Worm (Caenorhabditis elegans) whole organism, early embryonic: ENCODE results near the gene R05F9.11.

Experiments used
- B0310.2 ChIP-seq: sonication (generic microtip); optimal IDR thresholded peaks from 2 replicates; lab custom pipeline; 2016; ENCODE audit warnings: mild to moderate bottlenecking, missing genetic modification characterization, missing compliant biosample characterization
- F13C5.2 ChIP-seq: sonication (generic microtip); optimal IDR thresholded peaks from 2 replicates; lab custom pipeline; 2017; ENCODE audit warnings: mild to moderate bottlenecking, missing genetic modification characterization, inconsistent platforms, missing compliant biosample characterization
- aly-1 ChIP-seq: sonication (generic microtip); optimal IDR thresholded peaks from 2 replicates; lab custom pipeline; 2016; ENCODE audit warnings: missing genetic modification characterization, missing compliant biosample characterization
- ama-1 ChIP-seq: fragments of 150-350 bp; optimal IDR thresholded peaks from 2 replicates; lab custom pipeline; 2014
- ceh-13 ChIP-seq: fragments of 200-800 bp; sonication (Bioruptor generic); optimal IDR thresholded peaks from 2 replicates; lab custom pipeline; 2018; ENCODE audit warnings: mild to moderate bottlenecking, missing genetic modification characterization, missing compliant biosample characterization
- ceh-36 ChIP-seq: sonication (generic microtip); optimal IDR thresholded peaks from 2 replicates; lab custom pipeline; 2016; ENCODE audit warnings: missing genetic modification characterization, inconsistent platforms, missing compliant biosample characterization
- ets-7 ChIP-seq: sonication (generic microtip); optimal IDR thresholded peaks from 2 replicates; lab custom pipeline; 2016; ENCODE audit warnings: missing genotype, missing genetic modification characterization, missing compliant biosample characterization
- flt-1 ChIP-seq: fragments of 200-800 bp; sonication (Bioruptor generic); IDR thresholded peaks from 2 replicates; pipeline ENCODE4 v1.3.6; 2022; ENCODE audit warnings: missing genetic modification characterization, missing compliant biosample characterization
- hmbx-1 ChIP-seq: sonication (generic microtip); optimal IDR thresholded peaks from 2 replicates; lab custom pipeline; 2016; ENCODE audit warnings: mild to moderate bottlenecking, missing genetic modification characterization, missing compliant biosample characterization
- hmg-4 ChIP-seq: fragments of 200-800 bp; sonication (Bioruptor generic); optimal IDR thresholded peaks from 2 replicates; lab custom pipeline; 2018; ENCODE audit warnings: mild to moderate bottlenecking, missing genetic modification characterization, missing compliant biosample characterization
- hnd-1 ChIP-seq: sonication (generic microtip); optimal IDR thresholded peaks from 2 replicates; lab custom pipeline; 2016; ENCODE audit warnings: missing genetic modification characterization, missing compliant biosample characterization
- pes-1 ChIP-seq: fragments of 200-800 bp; sonication (Bioruptor generic); IDR thresholded peaks from 2 replicates; pipeline ENCODE4 v1.3.6; 2022; ENCODE audit warnings: missing genetic modification reagents, missing genetic modification characterization, missing compliant biosample characterization
- scrt-1 ChIP-seq: fragments of 200-800 bp; sonication (Bioruptor generic); IDR thresholded peaks from 2 replicates; pipeline ENCODE4 v1.3.6; 2022; ENCODE audit warnings: missing genetic modification characterization, missing compliant biosample characterization
- sea-1 ChIP-seq: fragments of 200-800 bp; sonication (Bioruptor generic); conservative IDR thresholded peaks from 2 replicates; pipeline ENCODE4 v1.3.6; 2022; ENCODE audit warnings: missing genetic modification characterization, missing compliant biosample characterization
- tbx-11 ChIP-seq: fragments of 200-800 bp; sonication (Bioruptor generic); IDR thresholded peaks from 2 replicates; pipeline ENCODE4 v1.3.6; 2022; ENCODE audit warnings: missing genetic modification characterization, missing compliant biosample characterization
- tbx-37 ChIP-seq: fragments of 200-800 bp; sonication (Bioruptor generic); conservative IDR thresholded peaks from 2 replicates; pipeline ENCODE4 v1.3.6; 2022; ENCODE audit warnings: missing genetic modification reagents, missing genetic modification characterization, missing compliant biosample characterization
- tra-4 ChIP-seq: sonication (generic microtip); optimal IDR thresholded peaks from 2 replicates; lab custom pipeline; 2017; ENCODE audit warnings: missing genetic modification characterization, missing compliant biosample characterization

Gene R05F9.11

DNA sequence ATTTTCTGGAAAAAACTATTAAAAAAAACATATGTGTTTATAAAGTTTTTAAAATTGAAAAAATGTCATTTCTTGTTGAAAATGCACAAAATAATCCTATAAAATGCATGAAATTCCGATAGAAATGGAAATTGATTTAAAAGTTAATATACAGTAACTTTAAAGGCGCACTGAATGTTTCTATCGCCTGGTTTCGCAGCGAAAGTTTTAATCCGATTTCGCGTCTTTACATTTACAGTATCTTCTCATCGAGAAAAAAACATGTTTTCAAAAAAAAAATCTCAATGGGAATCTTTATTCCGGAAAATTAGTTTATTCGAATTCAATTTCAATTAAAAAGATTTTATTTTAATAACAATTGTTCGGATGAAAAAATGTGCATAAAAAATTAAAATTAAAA is at the start of gene R05F9.11:
R05F9.11 (minus strand) TSS at position 5 of the 400 bp plus-strand sequence.
- TF ChIP-seq hmbx-1 (tag; lab: Kevin White, UChicago) (no peak), pes-1 (GFP tag; lab: Robert Waterston, UW) (no peak), scrt-1 (no peak), ceh-36 (tag; lab: Kevin White, UChicago) (no peak), hmg-4 (no peak)

DNA sequence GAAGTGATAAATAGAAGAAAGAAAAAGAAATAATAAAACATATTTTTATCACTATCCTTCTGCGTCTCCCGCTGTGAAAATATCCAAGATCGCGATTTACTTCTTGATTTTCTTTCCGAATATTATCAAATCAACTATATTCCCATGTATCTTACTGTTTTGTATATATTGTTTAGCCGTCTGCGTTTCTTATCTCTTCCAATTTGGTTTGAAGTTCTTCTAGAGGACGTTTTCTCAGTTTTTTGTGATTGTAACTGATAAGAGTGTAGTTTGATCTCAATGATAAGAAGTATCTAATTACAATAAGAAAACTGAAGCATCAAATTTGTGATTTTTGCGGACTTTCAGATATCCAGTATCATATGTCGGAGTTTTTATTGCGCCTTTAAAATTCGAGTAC is 46.7 kb upstream of the R05F9.11 start:
- TF ChIP-seq scrt-1 = no peak
- no peak for TF ChIP-seq flt-1
- TF ChIP-seq tbx-11 (GFP tag; lab: Robert Waterston, UW) = no peak
- TF ChIP-seq ceh-13 (GFP tag; lab: Kevin White, UChicago) = no peak
- TF ChIP-seq tra-4 (tag; lab: Kevin White, UChicago) = no peak
- no peak for TF ChIP-seq pes-1 (GFP tag; lab: Robert Waterston, UW)
- TF ChIP-seq hmbx-1 (tag; lab: Kevin White, UChicago) = no peak

DNA sequence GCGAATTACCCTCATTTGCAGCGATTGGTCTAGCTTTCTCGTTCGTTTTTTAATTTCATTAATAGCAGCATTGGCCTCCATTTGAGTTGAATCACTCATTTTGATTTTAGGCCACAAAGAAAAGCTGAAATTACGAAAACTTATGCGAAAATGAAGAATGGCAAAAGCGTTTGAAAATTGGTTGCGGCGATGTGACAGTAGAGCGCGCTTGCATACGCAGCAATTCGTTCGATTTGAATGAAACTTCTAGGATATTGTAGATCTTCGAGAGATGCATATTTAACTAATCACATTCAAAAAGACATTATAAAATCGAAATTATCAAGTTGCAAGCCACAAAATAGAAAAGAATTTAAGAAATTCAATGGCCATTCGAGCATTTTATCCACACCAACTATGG is 45.7 kb upstream of the R05F9.11 start, which contains the start of gene ulp-2:
ulp-2 (minus strand) TSS at position 158 of the 400 bp plus-strand sequence.
- TF ChIP-seq tbx-37 (GFP tag; lab: Robert Waterston, UW) = no peak
- TF ChIP-seq tra-4 (tag; lab: Kevin White, UChicago) = no peak
- TF ChIP-seq hmbx-1 (tag; lab: Kevin White, UChicago) = no peak
- no peak for TF ChIP-seq tbx-11 (GFP tag; lab: Robert Waterston, UW)
- no peak for TF ChIP-seq ceh-13 (GFP tag; lab: Kevin White, UChicago)
- no peak for TF ChIP-seq sea-1
- no peak for TF ChIP-seq hmg-4
- no peak for TF ChIP-seq scrt-1
- no peak for TF ChIP-seq hnd-1 (tag; lab: Kevin White, UChicago)
- no peak for TF ChIP-seq pes-1 (GFP tag; lab: Robert Waterston, UW)
- no peak for TF ChIP-seq B0310.2 (tag; lab: Kevin White, UChicago)
- TF ChIP-seq flt-1 = no peak
- TF ChIP-seq ets-7 (tag; lab: Kevin White, UChicago) = no peak
- TF ChIP-seq aly-1 (tag; lab: Kevin White, UChicago) = no peak
- TF ChIP-seq ama-1 (lab: Kevin White, UChicago) = no peak
- TF ChIP-seq F13C5.2 (tag; lab: Kevin White, UChicago) = no peak
- TF ChIP-seq ceh-36 (tag; lab: Kevin White, UChicago) = no peak

DNA sequence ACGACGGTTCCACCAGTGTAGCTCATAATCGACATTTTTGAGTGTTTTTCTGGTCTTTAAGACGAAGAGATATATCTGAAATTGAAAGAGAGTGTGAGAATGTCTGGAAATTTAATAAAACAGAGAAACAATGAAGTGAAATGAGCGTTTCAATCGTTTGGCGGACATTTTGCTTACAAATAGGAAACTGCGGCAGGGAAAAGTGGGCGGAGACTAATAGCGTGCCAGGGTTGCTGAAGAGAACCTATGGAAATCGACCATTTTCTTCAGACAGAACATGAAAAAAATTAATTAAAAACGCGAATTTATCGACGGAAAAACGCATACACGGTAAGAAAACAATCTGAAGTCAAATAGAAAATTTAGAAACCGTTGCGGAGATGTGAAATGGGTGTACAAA is 41.3 kb upstream of the R05F9.11 start, which contains the start of gene pbs-3:
pbs-3 (minus strand) TSS at position 75 of the 400 bp plus-strand sequence.
- TF ChIP-seq F13C5.2 (tag; lab: Kevin White, UChicago) (peak; percentile 16), sea-1 (0 out of 2 replicates have a peak, but pooled peaks have one; percentile 23), ets-7 (tag; lab: Kevin White, UChicago) (peak; percentile 3), scrt-1 (no peak), hmg-4 (no peak), hnd-1 (tag; lab: Kevin White, UChicago) (no peak), tbx-37 (GFP tag; lab: Robert Waterston, UW) (peak; percentile 54; the same call in 1 of the 2 replicates), tbx-11 (GFP tag; lab: Robert Waterston, UW) (no peak), ama-1 (lab: Kevin White, UChicago) (no peak), pes-1 (GFP tag; lab: Robert Waterston, UW) (no peak; the same call in 1 of the 2 replicates), flt-1 (no peak), B0310.2 (tag; lab: Kevin White, UChicago) (no peak), ceh-13 (GFP tag; lab: Kevin White, UChicago) (no peak), tra-4 (tag; lab: Kevin White, UChicago) (no peak), hmbx-1 (tag; lab: Kevin White, UChicago) (no peak), aly-1 (tag; lab: Kevin White, UChicago) (no peak), ceh-36 (tag; lab: Kevin White, UChicago) (no peak)

DNA sequence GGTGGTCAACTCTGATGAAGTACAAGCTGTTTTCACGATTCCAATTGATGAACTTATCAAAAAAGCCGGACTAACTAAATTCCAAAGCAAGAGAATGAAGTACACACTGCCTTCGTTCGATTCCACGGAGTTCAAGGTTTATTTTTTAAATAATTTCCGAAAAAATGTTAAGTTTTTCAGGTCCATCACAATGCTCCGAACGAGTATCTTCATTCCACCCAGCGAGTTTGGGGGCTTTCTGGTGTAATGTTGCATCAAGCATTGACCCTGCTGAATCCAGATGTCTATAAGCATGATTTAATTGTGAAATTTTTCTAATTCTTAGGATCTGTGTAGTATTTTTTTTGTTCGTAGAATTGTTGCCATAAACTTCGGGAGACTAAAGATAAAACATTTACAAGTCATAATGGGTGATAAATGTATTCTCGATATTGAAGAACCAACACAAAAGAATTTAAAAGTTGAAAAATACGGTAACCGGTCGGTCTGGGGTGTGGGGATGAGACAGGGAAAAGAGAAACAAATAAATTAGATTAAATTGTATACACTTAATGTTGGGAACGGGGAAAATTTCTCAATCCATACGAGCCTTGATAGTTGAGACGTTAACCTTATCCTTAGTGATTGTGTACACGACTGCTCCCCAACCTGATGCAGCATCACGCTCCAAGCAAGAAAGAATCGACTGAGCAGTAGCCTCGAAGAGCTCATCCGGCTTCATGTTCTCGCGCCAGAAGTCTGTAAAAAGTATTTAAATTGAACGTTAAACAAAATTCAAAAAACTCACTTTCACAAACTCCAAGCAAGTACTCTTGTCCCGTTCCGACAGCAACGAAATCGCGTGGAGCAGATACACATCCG is 40.3 kb upstream of the R05F9.11 start:
- TF ChIP-seq tbx-11 (GFP tag; lab: Robert Waterston, UW) (no peak), scrt-1 (no peak), tbx-37 (GFP tag; lab: Robert Waterston, UW) (no peak), ama-1 (lab: Kevin White, UChicago) (no peak), pes-1 (GFP tag; lab: Robert Waterston, UW) (no peak), ceh-13 (GFP tag; lab: Kevin White, UChicago) (no peak), tra-4 (tag; lab: Kevin White, UChicago) (no peak), flt-1 (no peak), sea-1 (no peak), hnd-1 (tag; lab: Kevin White, UChicago) (no peak)

DNA sequence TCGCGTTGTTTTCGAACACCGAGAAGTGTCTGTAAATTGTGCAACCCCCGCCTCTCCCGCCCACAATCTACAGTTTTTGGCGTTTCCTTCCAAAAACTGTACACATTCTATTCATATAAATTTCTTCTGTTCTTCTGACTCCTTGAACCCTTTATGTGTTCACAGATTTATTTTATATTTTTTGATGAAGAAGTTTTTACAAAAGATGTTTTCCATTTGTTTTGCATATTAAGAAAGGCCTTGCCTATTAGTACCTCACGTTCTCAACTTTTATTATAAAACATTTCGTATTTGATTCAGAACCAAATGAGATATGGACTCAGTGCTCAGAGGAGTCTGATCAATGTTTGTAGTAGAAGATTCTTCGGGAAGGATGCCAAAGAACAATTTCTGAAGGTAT is 39.3 kb upstream of the R05F9.11 start, which contains the start of gene ndx-3:
ndx-3 (plus strand) TSS at position 301 of the 400 bp plus-strand sequence.
- TF ChIP-seq tra-4 (tag; lab: Kevin White, UChicago) = no peak
- no peak for TF ChIP-seq ama-1 (lab: Kevin White, UChicago)
- no peak for TF ChIP-seq pes-1 (GFP tag; lab: Robert Waterston, UW)

DNA sequence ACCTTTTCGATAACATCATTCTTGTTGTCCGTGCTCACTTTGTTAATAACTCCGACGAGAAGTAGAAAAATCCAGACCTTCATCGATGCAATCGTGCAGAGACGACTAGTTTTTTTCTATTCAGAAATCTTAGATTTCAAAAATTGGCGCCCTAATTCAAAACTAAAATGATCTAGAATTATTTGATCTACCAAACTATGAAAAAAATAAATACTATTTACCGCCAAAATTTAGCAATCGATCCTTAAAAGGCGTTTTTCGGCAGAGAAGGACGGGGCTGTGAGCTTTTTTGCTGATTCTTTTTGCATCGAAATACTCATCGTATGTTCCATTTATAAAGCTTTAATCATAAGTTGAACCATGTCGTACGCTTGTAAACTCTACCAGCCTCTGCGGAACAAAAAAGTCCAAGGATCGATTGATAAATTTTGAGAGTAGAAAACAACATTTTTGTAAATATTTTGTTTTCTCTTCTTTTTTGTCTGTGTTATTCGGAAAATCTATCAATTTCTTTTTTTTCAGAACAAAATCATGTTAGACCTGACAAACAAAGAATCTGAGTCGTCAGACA is 35.4 kb upstream of the R05F9.11 start, which contains the start of the genes try-1 and zyg-12:
try-1 (minus strand) TSS at position 148 of the 571 bp plus-strand sequence.
zyg-12 (plus strand) TSS at position 521 of the 571 bp plus-strand sequence.
- TF ChIP-seq aly-1 (tag; lab: Kevin White, UChicago) = no peak
- no peak for TF ChIP-seq ets-7 (tag; lab: Kevin White, UChicago)
- no peak for TF ChIP-seq sea-1
- no peak for TF ChIP-seq scrt-1
- no peak for TF ChIP-seq flt-1
- TF ChIP-seq tra-4 (tag; lab: Kevin White, UChicago) = no peak
- no peak for TF ChIP-seq F13C5.2 (tag; lab: Kevin White, UChicago)
- no peak for TF ChIP-seq hnd-1 (tag; lab: Kevin White, UChicago)
- no peak for TF ChIP-seq tbx-37 (GFP tag; lab: Robert Waterston, UW)
- TF ChIP-seq pes-1 (GFP tag; lab: Robert Waterston, UW) = no peak
- no peak for TF ChIP-seq ama-1 (lab: Kevin White, UChicago)
- TF ChIP-seq ceh-13 (GFP tag; lab: Kevin White, UChicago) = no peak
- no peak for TF ChIP-seq hmg-4
- TF ChIP-seq B0310.2 (tag; lab: Kevin White, UChicago) = no peak
